Fruit fly (Drosophila melanogaster) whole organism, embryonic: ENCODE data around the gene PPP4R2r.

Source experiments
- BEAF-32 ChIP-seq: fragments of 200-800 bp; sonication (Bioruptor generic); optimal IDR thresholded peaks from 3 replicates; lab custom pipeline; 2017; ENCODE audit warnings: missing biosample characterization, missing genetic modification characterization, mild to moderate bottlenecking, moderate library complexity, missing genetic modification reagents
- CG10267 ChIP-seq: fragments of 200-800 bp; sonication (Bioruptor generic); optimal IDR thresholded peaks from 2 replicates; lab custom pipeline; 2018; ENCODE audit warnings: missing biosample characterization, mild to moderate bottlenecking, missing genetic modification characterization, moderate library complexity
- CG13287 ChIP-seq: fragments of 200-800 bp; sonication (Bioruptor generic); IDR thresholded peaks from 2 replicates; pipeline ENCODE4 v1.3.6; 2022; ENCODE audit warnings: missing biosample characterization, missing genetic modification characterization; ENCODE audit not compliant: partially characterized antibody
- CG14014 ChIP-seq: fragments of 200-800 bp; sonication (Bioruptor generic); IDR thresholded peaks from 2 replicates; pipeline ENCODE4 v1.3.6; 2022; ENCODE audit warnings: missing biosample characterization, missing genetic modification characterization
- CG14710 ChIP-seq: fragments of 200-800 bp; sonication (Bioruptor generic); optimal IDR thresholded peaks from 3 replicates; lab custom pipeline; 2019; ENCODE audit warnings: missing biosample characterization, mild to moderate bottlenecking, missing genetic modification characterization, moderate library complexity
- CG15514 ChIP-seq: fragments of 200-800 bp; sonication (Bioruptor generic); optimal IDR thresholded peaks from 3 replicates; lab custom pipeline; 2017; ENCODE audit warnings: missing biosample characterization, missing genetic modification characterization, mild to moderate bottlenecking, moderate library complexity, missing genetic modification reagents
- CG34376 ChIP-seq: fragments of 200-800 bp; sonication (Bioruptor generic); optimal IDR thresholded peaks from 2 replicates; lab custom pipeline; 2018; ENCODE audit warnings: missing biosample characterization, mild to moderate bottlenecking, missing genetic modification characterization
- CG3847 ChIP-seq: fragments of 200-800 bp; sonication (Bioruptor generic); IDR thresholded peaks from 2 replicates; pipeline ENCODE4 v1.3.6; 2022; ENCODE audit warnings: missing biosample characterization, missing genetic modification characterization
- CG4360 ChIP-seq: fragments of 200-800 bp; sonication (Bioruptor generic); IDR thresholded peaks from 2 replicates; pipeline ENCODE4 v1.3.6; 2022; ENCODE audit warnings: missing biosample characterization, missing genetic modification characterization
- CG5953 ChIP-seq: fragments of 200-800 bp; sonication (Bioruptor generic); IDR thresholded peaks from 2 replicates; pipeline ENCODE4 v1.3.6; 2022; ENCODE audit warnings: missing biosample characterization, missing genetic modification characterization
- CG7786 ChIP-seq: fragments of 200-800 bp; sonication (Bioruptor generic); optimal IDR thresholded peaks from 2 replicates; lab custom pipeline; 2016; ENCODE audit warnings: missing biosample characterization, missing genetic modification characterization
- CG7963 ChIP-seq: fragments of 200-800 bp; sonication (Bioruptor generic); IDR thresholded peaks from 3 replicates; pipeline ENCODE4 v1.3.6; 2022; ENCODE audit warnings: missing biosample characterization, missing genetic modification characterization; ENCODE audit not compliant: partially characterized antibody
- CG8281 ChIP-seq: fragments of 200-800 bp; sonication (Bioruptor generic); optimal IDR thresholded peaks from 2 replicates; lab custom pipeline; 2018; ENCODE audit warnings: missing biosample characterization, mild to moderate bottlenecking, missing genetic modification characterization, moderate library complexity
- CG8944 ChIP-seq: fragments of 200-800 bp; sonication (Bioruptor generic); optimal IDR thresholded peaks from 3 replicates; lab custom pipeline; 2016; ENCODE audit warnings: missing biosample characterization, missing genetic modification characterization
- CHES-1-like ChIP-seq: fragments of 200-800 bp; sonication (Bioruptor generic); optimal IDR thresholded peaks from 2 replicates; lab custom pipeline; 2016; ENCODE audit warnings: missing biosample characterization, missing genetic modification characterization
- CoRest ChIP-seq: fragments of 200-800 bp; sonication (Bioruptor generic); optimal IDR thresholded peaks from 3 replicates; lab custom pipeline; 2018; ENCODE audit warnings: missing biosample characterization, mild to moderate bottlenecking, missing genetic modification characterization, moderate library complexity
- CrebB ChIP-seq: fragments of 200-800 bp; sonication (Bioruptor generic); optimal IDR thresholded peaks from 3 replicates; lab custom pipeline; 2018; ENCODE audit warnings: missing biosample characterization, mild to moderate bottlenecking, missing genetic modification characterization
- Dad ChIP-seq: fragments of 200-800 bp; sonication (Bioruptor generic); optimal IDR thresholded peaks from 3 replicates; lab custom pipeline; 2016; ENCODE audit warnings: missing biosample characterization, missing genetic modification characterization
- Dip3 ChIP-seq: fragments of 200-800 bp; sonication (Bioruptor generic); optimal IDR thresholded peaks from 3 replicates; lab custom pipeline; 2016; ENCODE audit warnings: missing biosample characterization, missing genetic modification characterization
- Ets97D ChIP-seq: fragments of 200-800 bp; sonication (Bioruptor generic); optimal IDR thresholded peaks from 3 replicates; lab custom pipeline; 2016; ENCODE audit warnings: missing biosample characterization, missing genetic modification characterization
- HmgZ ChIP-seq: fragments of 200-800 bp; sonication (Bioruptor generic); optimal IDR thresholded peaks from 2 replicates; lab custom pipeline; 2018; ENCODE audit warnings: missing biosample characterization, mild to moderate bottlenecking, missing genetic modification characterization
- Hr39 ChIP-seq: fragments of >200 bp; optimal IDR thresholded peaks from 2 replicates; lab custom pipeline; 2017
- Med ChIP-seq: fragments of 200-800 bp; sonication (Bioruptor generic); peaks from one replicate; lab custom pipeline; 2016; ENCODE audit warnings: missing biosample characterization, missing genetic modification characterization, mild to moderate bottlenecking, inconsistent platforms, moderate library complexity
- PHDP ChIP-seq: fragments of 200-800 bp; sonication (Bioruptor generic); optimal IDR thresholded peaks from 3 replicates; lab custom pipeline; 2018; ENCODE audit warnings: missing biosample characterization, mild to moderate bottlenecking, missing genetic modification characterization, moderate library complexity
- Rfx ChIP-seq: fragments of 200-800 bp; sonication (Bioruptor generic); IDR thresholded peaks from 2 replicates; pipeline ENCODE4 v1.3.6; 2022; ENCODE audit warnings: missing biosample characterization, missing genetic modification characterization
- Sry-β ChIP-seq: fragments of 200-800 bp; sonication (Bioruptor generic); optimal IDR thresholded peaks from 2 replicates; lab custom pipeline; 2018; ENCODE audit warnings: missing biosample characterization, mild to moderate bottlenecking, missing genetic modification characterization, moderate library complexity
- amos ChIP-seq: fragments of 200-800 bp; sonication (Bioruptor generic); IDR thresholded peaks from 2 replicates; pipeline ENCODE4 v1.3.6; 2022; ENCODE audit warnings: missing biosample characterization, missing genetic modification characterization; ENCODE audit not compliant: partially characterized antibody
- ato ChIP-seq: fragments of 200-800 bp; sonication (Bioruptor generic); IDR thresholded peaks from 2 replicates; pipeline ENCODE4 v1.3.6; 2022; ENCODE audit warnings: missing biosample characterization, missing genetic modification characterization; ENCODE audit not compliant: partially characterized antibody
- bsh ChIP-seq, 2 experiments: fragments of 200-800 bp; sonication (Bioruptor generic); optimal IDR thresholded peaks; 2 replicates each; lab custom pipeline; 2017 to 2018; ENCODE audit warnings: mild to moderate bottlenecking in 2 of 2, missing biosample characterization in 2 of 2, missing genetic modification characterization in 2 of 2, moderate library complexity in 1 of 2
- cg ChIP-seq: fragments of 200-800 bp; sonication (Bioruptor generic); optimal IDR thresholded peaks from 3 replicates; lab custom pipeline; 2019; ENCODE audit warnings: missing biosample characterization, mild to moderate bottlenecking, missing genetic modification characterization, moderate library complexity
- crc ChIP-seq: fragments of 200-800 bp; sonication (Bioruptor generic); optimal IDR thresholded peaks from 2 replicates; lab custom pipeline; 2016; ENCODE audit warnings: missing biosample characterization, missing genetic modification characterization
- crol ChIP-seq: fragments of 200-800 bp; sonication (Bioruptor generic); IDR thresholded peaks from 2 replicates; pipeline ENCODE4 v1.3.6; 2022; ENCODE audit warnings: missing biosample characterization, missing genetic modification characterization
- exex ChIP-seq: fragments of 200-800 bp; sonication (Bioruptor generic); optimal IDR thresholded peaks from 4 replicates; lab custom pipeline; 2018; ENCODE audit warnings: missing biosample characterization, mild to moderate bottlenecking, missing genetic modification characterization, moderate library complexity
- fd64A ChIP-seq: fragments of 200-800 bp; sonication (Bioruptor generic); optimal IDR thresholded peaks from 3 replicates; lab custom pipeline; 2018; ENCODE audit warnings: missing biosample characterization, mild to moderate bottlenecking, missing genetic modification characterization
- gfzf ChIP-seq: fragments of 200-800 bp; sonication (Bioruptor generic); optimal IDR thresholded peaks from 2 replicates; lab custom pipeline; 2016; ENCODE audit warnings: missing biosample characterization, mild to moderate bottlenecking, missing genetic modification characterization, moderate library complexity
- inv ChIP-seq: fragments of 200-800 bp; sonication (Bioruptor generic); IDR thresholded peaks from 2 replicates; pipeline ENCODE4 v1.3.6; 2022; ENCODE audit warnings: missing biosample characterization, missing genetic modification characterization; ENCODE audit not compliant: partially characterized antibody
- oc ChIP-seq: fragments of 200-800 bp; sonication (Bioruptor generic); optimal IDR thresholded peaks from 2 replicates; lab custom pipeline; 2018; ENCODE audit warnings: missing biosample characterization, mild to moderate bottlenecking, missing genetic modification characterization, moderate library complexity
- odd ChIP-seq: fragments of 200-800 bp; sonication (Bioruptor generic); optimal IDR thresholded peaks from 2 replicates; lab custom pipeline; 2017; ENCODE audit warnings: missing biosample characterization, mild to moderate bottlenecking, missing genetic modification characterization
- pzg ChIP-seq: fragments of 200-800 bp; sonication (Bioruptor generic); optimal IDR thresholded peaks from 3 replicates; lab custom pipeline; 2018; ENCODE audit warnings: missing biosample characterization, mild to moderate bottlenecking, missing genetic modification characterization, moderate library complexity
- ssp ChIP-seq: fragments of 200-800 bp; sonication (Bioruptor generic); IDR thresholded peaks from 2 replicates; pipeline ENCODE4 v1.3.6; 2022; ENCODE audit warnings: missing biosample characterization, missing genetic modification characterization
- stwl ChIP-seq: fragments of 200-800 bp; sonication (Bioruptor generic); optimal IDR thresholded peaks from 3 replicates; lab custom pipeline; 2018; ENCODE audit warnings: missing biosample characterization, mild to moderate bottlenecking, missing genetic modification characterization, moderate library complexity
- tll ChIP-seq, 2 experiments: fragments of 200-800 bp in 1 of 2; fragments of >200 bp in 1 of 2; sonication (Bioruptor generic) in 1 of 2; optimal IDR thresholded peaks; 2 replicates each; lab custom pipeline; 2017 to 2019; ENCODE audit warnings: missing biosample characterization in 2 of 2, missing genetic modification characterization in 2 of 2, mild to moderate bottlenecking in 1 of 2, moderate library complexity in 1 of 2
- tna ChIP-seq: fragments of 200-800 bp; sonication (Bioruptor generic); IDR thresholded peaks from 2 replicates; pipeline ENCODE4 v1.3.6; 2022; ENCODE audit warnings: missing biosample characterization, missing genetic modification characterization; ENCODE audit not compliant: partially characterized antibody
- unc-4 ChIP-seq: fragments of 200-800 bp; sonication (Bioruptor generic); IDR thresholded peaks from 2 replicates; pipeline ENCODE4 v1.3.6; 2022; ENCODE audit warnings: missing biosample characterization, missing genetic modification characterization; ENCODE audit not compliant: partially characterized antibody
- vnd ChIP-seq: fragments of 200-800 bp; sonication (Bioruptor generic); IDR thresholded peaks from 3 replicates; pipeline ENCODE4 v1.3.6; 2022; ENCODE audit warnings: missing biosample characterization, missing genetic modification characterization; ENCODE audit not compliant: partially characterized antibody
- zen ChIP-seq: fragments of 200-800 bp; sonication (Bioruptor generic); optimal IDR thresholded peaks from 3 replicates; lab custom pipeline; 2018; ENCODE audit warnings: missing biosample characterization, mild to moderate bottlenecking, missing genetic modification characterization, moderate library complexity

Gene PPP4R2r

dm6 chrX:10478443-10479368 is at the start of gene PPP4R2r, which contains the start of gene CG2887 (continued):
- TF ChIP-seq unc-4 (GFP tag; lab: Robert Waterston, UW) (peak; percentile 91), CoRest (tag; lab: Kevin White, UChicago) (peak; percentile 25), Hr39 (lab: Kevin White, UChicago) (no peak), Sry-β (GFP tag; lab: Kevin White, UChicago) (peak; percentile 64), cg (GFP tag; lab: Kevin White, UChicago) (peak; percentile 46), CG8281 (tag; lab: Kevin White, UChicago) (peak; percentile 80), Rfx (GFP tag; lab: Robert Waterston, UW) (peak; percentile 79), HmgZ (peak; percentile 45), crc (GFP tag; lab: Kevin White, UChicago) (no peak), CG3847 (GFP tag; lab: Robert Waterston, UW) (no peak), vnd (GFP tag; lab: Robert Waterston, UW) (peak; percentile 90), Dad (GFP tag; lab: Kevin White, UChicago) (peak; percentile 2), inv (GFP tag; lab: Robert Waterston, UW) (peak; percentile 80), CG14014 (no peak), CHES-1-like (GFP tag; lab: Kevin White, UChicago) (peak; percentile 66), tna (GFP tag; lab: Robert Waterston, UW) (peak; percentile 88), oc (tag; lab: Kevin White, UChicago) (no peak), odd (no peak), pzg (GFP tag; lab: Kevin White, UChicago) (peak; percentile 93), ato (GFP tag; lab: Robert Waterston, UW) (peak; percentile 75), CG13287 (peak; percentile 92), CG14710 (peak; percentile 38), CrebB (peak; percentile 16), CG34376 (GFP tag; lab: Kevin White, UChicago) (peak; percentile 27), CG15514 (GFP tag; lab: Kevin White, UChicago) (peak; percentile 68), Dip3 (GFP tag; lab: Kevin White, UChicago) (no peak), CG7963 (GFP tag; lab: Robert Waterston, UW) (peak; percentile 91), BEAF-32 (GFP tag; lab: Kevin White, UChicago) (peak; percentile 93), stwl (tag; lab: Kevin White, UChicago) (peak; percentile 61), CG10267 (tag; lab: Kevin White, UChicago) (peak; percentile 66), Ets97D (GFP tag; lab: Kevin White, UChicago) (peak; percentile 76), bsh (GFP tag; optimal IDR thresholded peaks at IDR 0.05; lab: Kevin White, UChicago) (peak in 1 of 2 experiments; percentile 41), ssp (GFP tag; lab: Robert Waterston, UW) (no peak), PHDP (tag; lab: Kevin White, UChicago) (peak; percentile 1), crol (GFP tag; lab: Robert Waterston, UW) (0 out of 2 replicates have a peak, but pooled peaks have one; percentile 9), Med (GFP tag; lab: Kevin White, UChicago) (peak; percentile 91), CG7786 (GFP tag; lab: Kevin White, UChicago) (no peak), exex (peak; percentile 29), CG5953 (no peak), fd64A (GFP tag; lab: Kevin White, UChicago) (no peak), gfzf (peak; percentile 54), amos (peak; percentile 95), CG8944 (GFP tag; lab: Kevin White, UChicago) (no peak), tll (GFP tag; optimal IDR thresholded peaks at IDR 0.05; lab: Kevin White, UChicago) (no peak), CG4360 (0 out of 2 replicates have a peak, but pooled peaks have one; percentile 33), zen (tag; lab: Kevin White, UChicago) (peak; percentile 43)
